Worm (Caenorhabditis elegans) whole organism, L1 larva: ENCODE results near the gene gon-14.

Source experiments
- alr-1 ChIP-seq: fragments of 200-800 bp; sonication (Bioruptor generic); optimal IDR thresholded peaks from 2 replicates; lab custom pipeline; 2018; ENCODE audit warnings: borderline replicate concordance, mild to moderate bottlenecking, missing genetic modification characterization, missing compliant biosample characterization
- nhr-12 ChIP-seq: sonication (generic microtip); optimal IDR thresholded peaks from 2 replicates; lab custom pipeline; 2017; ENCODE audit warnings: missing biosample characterization, missing genetic modification characterization
- nhr-237 ChIP-seq: fragments of 150-350 bp; optimal IDR thresholded peaks from 2 replicates; lab custom pipeline; 2014; ENCODE audit warnings: missing biosample characterization, missing genetic modification characterization
- nhr-71 ChIP-seq: sonication (generic microtip); optimal IDR thresholded peaks from 2 replicates; lab custom pipeline; 2016; ENCODE audit warnings: mild to moderate bottlenecking, missing genetic modification characterization, moderate library complexity, missing compliant biosample characterization
- skn-1 ChIP-seq: fragments of 150-350 bp; optimal IDR thresholded peaks from 2 replicates; lab custom pipeline; 2014; ENCODE audit warnings: missing biosample characterization, missing genetic modification characterization
- tlp-1 ChIP-seq: fragments of 150-350 bp; optimal IDR thresholded peaks from 2 replicates; lab custom pipeline; 2014; ENCODE audit warnings: missing biosample characterization, missing genetic modification characterization

ce11 chrV:6621894-6622293, 10.9 kb upstream of the gon-14 start, which contains the start of gene nhr-37:
- TF ChIP-seq nhr-71 (tag; lab: Kevin White, UChicago) (no peak), nhr-237 (tag; lab: Kevin White, UChicago) (no peak), alr-1 (no peak), skn-1 (tag; lab: Kevin White, UChicago) (no peak), nhr-12 (tag; lab: Kevin White, UChicago) (no peak), tlp-1 (tag; lab: Kevin White, UChicago) (no peak)
